Worm (Caenorhabditis elegans): ENCODE data around the gene bed-1.

Gene bed-1

ce11 chrV:19119260-19119659 is 5.5 kb downstream of the bed-1 start, which contains the start of gene Y39B6A.13:
TSS of gene Y39B6A.13 (minus strand) at chrV:19119425.
- TF ChIP-seq aly-2 (tag; optimal IDR thresholded peaks at IDR 0.05) (no peak), gei-8 (GFP tag; optimal IDR thresholded peaks at IDR 0.05) (no peak), lin-1 (GFP tag; IDR thresholded peaks at IDR 0.05) (no peak), nhr-28 (tag; optimal IDR thresholded peaks at IDR 0.05) (peak; percentile 30), vab-7 (GFP tag; IDR thresholded peaks at IDR 0.05) (no peak), pqm-1 (tag; optimal IDR thresholded peaks at IDR 0.05) (no peak), egl-43 (GFP tag; IDR thresholded peaks at IDR 0.05) (no peak), T26A8.4 (GFP tag; IDR thresholded peaks at IDR 0.05) (no peak), Y48G9A.11 (GFP tag; IDR thresholded peaks at IDR 0.05) (peak; percentile 99), zag-1 (tag; optimal IDR thresholded peaks at IDR 0.05) (no peak), Y75B8A.6 (GFP tag; IDR thresholded peaks at IDR 0.05) (no peak), ceh-44 (GFP tag; IDR thresholded peaks at IDR 0.05) (no peak), aha-1 (tag) (peak; percentile 12), F37D6.2 (tag; optimal IDR thresholded peaks at IDR 0.05) (no peak), nhr-111 (GFP tag; optimal IDR thresholded peaks at IDR 0.05) (no peak), ceh-62 (tag; optimal IDR thresholded peaks at IDR 0.05) (no peak), mxl-3 (GFP tag; optimal IDR thresholded peaks at IDR 0.05) (no peak), lin-38 (GFP tag; IDR thresholded peaks at IDR 0.05) (peak; percentile 23; the same call in 1 of the 2 replicates), daf-16 (GFP tag; optimal IDR thresholded peaks at IDR 0.05) (no peak), daf-16 (tag; optimal IDR thresholded peaks at IDR 0.05) (no peak), daf-19 (GFP tag; conservative IDR thresholded peaks at IDR 0.05) (no peak), nhr-10 (tag; optimal IDR thresholded peaks at IDR 0.05) (no peak), R02D3.7 (tag; optimal IDR thresholded peaks at IDR 0.05) (peak; percentile 78), duxl-1 (tag; optimal IDR thresholded peaks at IDR 0.05; ENCODE audit: poor library complexity) (no peak), mep-1 (tag; optimal IDR thresholded peaks at IDR 0.05) (peak; percentile 43), dpl-1 (GFP tag; optimal IDR thresholded peaks at IDR 0.05) (peak; percentile 82), zfp-3 (GFP tag; conservative IDR thresholded peaks at IDR 0.05) (no peak), madf-9 (GFP tag; conservative IDR thresholded peaks at IDR 0.05) (no peak), lsy-2 (tag; optimal IDR thresholded peaks at IDR 0.05) (peak in 1 of 2 experiments; percentile 52), ama-1 (optimal IDR thresholded peaks at IDR 0.05) (no peak), zip-11 (GFP tag; IDR thresholded peaks at IDR 0.05) (no peak), T20F7.1 (GFP tag; optimal IDR thresholded peaks at IDR 0.05) (peak; percentile 97), nhr-42 (GFP tag; IDR thresholded peaks at IDR 0.05) (no peak), hlh-30 (tag; optimal IDR thresholded peaks at IDR 0.05; ENCODE audit: insufficient read depth) (no peak), sdz-12 (GFP tag; optimal IDR thresholded peaks at IDR 0.05) (no peak), mes-2 (tag; optimal IDR thresholded peaks at IDR 0.05; ENCODE audit: poor library complexity, severe bottlenecking) (peak; percentile 62), hif-1 (tag; optimal IDR thresholded peaks at IDR 0.05) (no peak)

- no peak for TF ChIP-seq pha-4 (GFP tag; IDR thresholded peaks at IDR 0.05)
- TF ChIP-seq pha-4 (tag; optimal IDR thresholded peaks at IDR 0.05): no peak
- TF ChIP-seq Y48G9A.11 (GFP tag; IDR thresholded peaks at IDR 0.05): no peak; the same call in 1 of the 2 replicates
- TF ChIP-seq zag-1 (tag; optimal IDR thresholded peaks at IDR 0.05): no peak
- TF ChIP-seq aly-2 (tag; optimal IDR thresholded peaks at IDR 0.05): no peak
- TF ChIP-seq mdl-1 (tag; optimal IDR thresholded peaks at IDR 0.05): no peak
- no peak for TF ChIP-seq F10B5.3 (tag; optimal IDR thresholded peaks at IDR 0.05)
Measured at ce11 chrV:19118312-19118711, 6.4 kb downstream of the bed-1 start, which contains the start of gene pro-3. TSS of gene pro-3 (minus strand) at chrV:19118412.

Data from whole organism, L4 larva.